Worm (Caenorhabditis elegans) whole organism, midembryonic: ENCODE data around the gene T10C6.7.

ENCODE experiments used
- T22C8.4 ChIP-seq: fragments of 200-800 bp; sonication (Bioruptor generic); IDR thresholded peaks from 2 replicates; pipeline ENCODE4 v1.3.6; 2022; ENCODE audit warnings: missing genetic modification characterization, missing compliant biosample characterization
- flt-1 ChIP-seq: fragments of 200-800 bp; sonication (Bioruptor generic); IDR thresholded peaks from 2 replicates; pipeline ENCODE4 v1.3.6; 2022; ENCODE audit warnings: missing genetic modification characterization, missing compliant biosample characterization
- klf-2 ChIP-seq: fragments of 200-800 bp; sonication (Bioruptor generic); conservative IDR thresholded peaks from 2 replicates; pipeline ENCODE4 v1.3.6; 2022; ENCODE audit warnings: missing genetic modification reagents, missing genetic modification characterization, missing compliant biosample characterization
- med-1 ChIP-seq: sonication (generic microtip); optimal IDR thresholded peaks from 2 replicates; lab custom pipeline; 2017; ENCODE audit warnings: missing genetic modification characterization, mild to moderate bottlenecking, missing compliant biosample characterization, antibody characterized with exemption, missing genetic modification reagents; ENCODE audit not compliant: insufficient read depth
- ref-1 ChIP-seq: fragments of 200-800 bp; sonication (Bioruptor generic); conservative IDR thresholded peaks from 2 replicates; pipeline ENCODE4 v1.3.6; 2022; ENCODE audit warnings: missing genetic modification reagents, missing genetic modification characterization, missing compliant biosample characterization
- tab-1 ChIP-seq: fragments of 200-800 bp; sonication (Bioruptor generic); IDR thresholded peaks from 2 replicates; pipeline ENCODE4 v1.3.6; 2022; ENCODE audit warnings: missing genetic modification characterization, missing compliant biosample characterization
- ztf-23 ChIP-seq: fragments of 200-800 bp; sonication (Bioruptor generic); IDR thresholded peaks from 2 replicates; pipeline ENCODE4 v1.3.6; 2022; ENCODE audit warnings: missing genetic modification reagents, missing genetic modification characterization, missing compliant biosample characterization
- ztf-29 ChIP-seq: fragments of 200-800 bp; sonication (Bioruptor generic); IDR thresholded peaks from 2 replicates; pipeline ENCODE4 v1.3.6; 2022; ENCODE audit warnings: missing genetic modification reagents, missing genetic modification characterization, missing compliant biosample characterization

ce11 chrV:16073856-16074255 is 42.3 kb upstream of the T10C6.7 start, which contains the start of gene srj-10:
- TF ChIP-seq med-1 (no peak), tab-1 (GFP tag; lab: Robert Waterston, UW) (no peak), T22C8.4 (no peak), ztf-29 (GFP tag; lab: Robert Waterston, UW) (no peak), ztf-23 (GFP tag; lab: Robert Waterston, UW) (no peak), flt-1 (GFP tag; lab: Robert Waterston, UW) (no peak), klf-2 (GFP tag; lab: Robert Waterston, UW) (no peak), ref-1 (GFP tag; lab: Robert Waterston, UW) (no peak)
